Fruit fly (Drosophila melanogaster) whole organism, embryonic: ENCODE data around the gene rost.

Experiments
- C15 ChIP-seq: fragments of 200-800 bp; sonication (Bioruptor generic); IDR thresholded peaks from 3 replicates; pipeline ENCODE4 v1.3.6; 2022; ENCODE audit warnings: missing biosample characterization, missing genetic modification characterization
- CG1024 ChIP-seq: fragments of 200-800 bp; sonication (Bioruptor generic); IDR thresholded peaks from 2 replicates; pipeline ENCODE4 v1.3.6; 2022; ENCODE audit warnings: missing biosample characterization, missing genetic modification characterization
- CG10366 ChIP-seq: fragments of 200-800 bp; sonication (Bioruptor generic); IDR thresholded peaks from 2 replicates; pipeline ENCODE4 v1.3.6; 2022; ENCODE audit warnings: missing biosample characterization, missing genetic modification characterization
- CG14014 ChIP-seq: fragments of 200-800 bp; sonication (Bioruptor generic); IDR thresholded peaks from 2 replicates; pipeline ENCODE4 v1.3.6; 2022; ENCODE audit warnings: missing biosample characterization, missing genetic modification characterization
- CG15011 ChIP-seq: fragments of 200-800 bp; sonication (Bioruptor generic); optimal IDR thresholded peaks from 3 replicates; lab custom pipeline; 2018; ENCODE audit warnings: missing biosample characterization, mild to moderate bottlenecking, missing genetic modification characterization
- CG15479 ChIP-seq: fragments of 200-800 bp; sonication (Bioruptor generic); optimal IDR thresholded peaks from 3 replicates; lab custom pipeline; 2019; ENCODE audit warnings: missing biosample characterization, mild to moderate bottlenecking, missing genetic modification characterization, moderate library complexity
- CG17912 ChIP-seq: fragments of 200-800 bp; sonication (Bioruptor generic); optimal IDR thresholded peaks from 2 replicates; lab custom pipeline; 2018; ENCODE audit warnings: missing biosample characterization, mild to moderate bottlenecking, missing genetic modification characterization
- CG18619 ChIP-seq: fragments of 200-800 bp; sonication (Bioruptor generic); optimal IDR thresholded peaks from 3 replicates; lab custom pipeline; 2017; ENCODE audit warnings: missing biosample characterization, mild to moderate bottlenecking, missing genetic modification characterization
- CG30431 ChIP-seq: fragments of 200-800 bp; sonication (Bioruptor generic); optimal IDR thresholded peaks from 2 replicates; lab custom pipeline; 2017; ENCODE audit warnings: missing biosample characterization, missing genetic modification characterization
- CG31441 ChIP-seq: fragments of 200-800 bp; sonication (Bioruptor generic); IDR thresholded peaks from 2 replicates; pipeline ENCODE4 v1.3.6; 2022; ENCODE audit warnings: missing biosample characterization, missing genetic modification characterization
- CG33213 ChIP-seq: fragments of 200-800 bp; sonication (Bioruptor generic); optimal IDR thresholded peaks from 3 replicates; lab custom pipeline; 2016; ENCODE audit warnings: missing biosample characterization, missing genetic modification characterization
- CG4328 ChIP-seq: fragments of 200-800 bp; sonication (Bioruptor generic); optimal IDR thresholded peaks from 3 replicates; lab custom pipeline; 2017; ENCODE audit warnings: missing biosample characterization, missing genetic modification reagents, missing genetic modification characterization
- CG4360 ChIP-seq: fragments of 200-800 bp; sonication (Bioruptor generic); IDR thresholded peaks from 2 replicates; pipeline ENCODE4 v1.3.6; 2022; ENCODE audit warnings: missing biosample characterization, missing genetic modification characterization
- CG4404 ChIP-seq: fragments of 200-800 bp; sonication (Bioruptor generic); IDR thresholded peaks from 2 replicates; pipeline ENCODE4 v1.3.6; 2022; ENCODE audit warnings: missing biosample characterization, missing genetic modification characterization
- CG4820 ChIP-seq: fragments of 200-800 bp; sonication (Bioruptor generic); optimal IDR thresholded peaks from 3 replicates; lab custom pipeline; 2016; ENCODE audit warnings: missing biosample characterization, missing genetic modification characterization
- CG6791 ChIP-seq: fragments of 200-800 bp; sonication (Bioruptor generic); IDR thresholded peaks from 3 replicates; pipeline ENCODE4 v1.3.6; 2022; ENCODE audit warnings: missing biosample characterization, missing genetic modification characterization; ENCODE audit not compliant: partially characterized antibody
- CG6813 ChIP-seq: fragments of 200-800 bp; sonication (Bioruptor generic); optimal IDR thresholded peaks from 2 replicates; lab custom pipeline; 2017; ENCODE audit warnings: missing biosample characterization, missing genetic modification characterization, mild to moderate bottlenecking, moderate library complexity, missing genetic modification reagents
- CG7372 ChIP-seq: fragments of 200-800 bp; sonication (Bioruptor generic); IDR thresholded peaks from 2 replicates; pipeline ENCODE4 v1.3.6; 2022; ENCODE audit warnings: missing biosample characterization, missing genetic modification characterization
- CG8359 ChIP-seq: fragments of 200-800 bp; sonication (Bioruptor generic); optimal IDR thresholded peaks from 2 replicates; lab custom pipeline; 2017; ENCODE audit warnings: missing biosample characterization, mild to moderate bottlenecking, missing genetic modification characterization, borderline replicate concordance
- CG8765 ChIP-seq: fragments of 200-800 bp; sonication (Bioruptor generic); IDR thresholded peaks from 2 replicates; pipeline ENCODE4 v1.3.6; 2022; ENCODE audit warnings: missing biosample characterization, missing genetic modification characterization
- CG8944 ChIP-seq: fragments of 200-800 bp; sonication (Bioruptor generic); optimal IDR thresholded peaks from 3 replicates; lab custom pipeline; 2016; ENCODE audit warnings: missing biosample characterization, missing genetic modification characterization
- Dad ChIP-seq: fragments of 200-800 bp; sonication (Bioruptor generic); optimal IDR thresholded peaks from 3 replicates; lab custom pipeline; 2016; ENCODE audit warnings: missing biosample characterization, missing genetic modification characterization
- Dfd ChIP-seq, 2 experiments: fragments of >200 bp; optimal IDR thresholded peaks; 2 replicates each; lab custom pipeline; 2017; ENCODE audit warnings: missing biosample characterization in 2 of 2, missing genetic modification characterization in 2 of 2
- Dip2 ChIP-seq: fragments of 200-800 bp; sonication (Bioruptor generic); IDR thresholded peaks from 2 replicates; pipeline ENCODE4 v1.3.6; 2022; ENCODE audit warnings: missing biosample characterization, missing genetic modification characterization
- Ets97D ChIP-seq: fragments of 200-800 bp; sonication (Bioruptor generic); optimal IDR thresholded peaks from 3 replicates; lab custom pipeline; 2016; ENCODE audit warnings: missing biosample characterization, missing genetic modification characterization
- Gug ChIP-seq: fragments of 200-800 bp; sonication (Bioruptor generic); IDR thresholded peaks from 4 replicates; pipeline ENCODE4 v1.3.6; 2022; ENCODE audit warnings: missing biosample characterization, missing genetic modification characterization
- H15 ChIP-seq: fragments of 200-800 bp; sonication (Bioruptor generic); IDR thresholded peaks from 3 replicates; pipeline ENCODE4 v1.3.6; 2022; ENCODE audit warnings: missing biosample characterization, missing genetic modification characterization
- HLH4C ChIP-seq: fragments of 200-800 bp; sonication (Bioruptor generic); IDR thresholded peaks from 3 replicates; pipeline ENCODE4 v1.3.6; 2022; ENCODE audit warnings: missing biosample characterization, missing genetic modification characterization; ENCODE audit not compliant: partially characterized antibody
- Hmx ChIP-seq: fragments of 200-800 bp; sonication (Bioruptor generic); optimal IDR thresholded peaks from 2 replicates; lab custom pipeline; 2016; ENCODE audit warnings: missing biosample characterization, missing genetic modification characterization
- Myb ChIP-seq: fragments of 200-800 bp; sonication (Bioruptor generic); optimal IDR thresholded peaks from 2 replicates; lab custom pipeline; 2016; ENCODE audit warnings: missing biosample characterization, missing genetic modification characterization
- NFAT ChIP-seq: fragments of 200-800 bp; sonication (Bioruptor generic); IDR thresholded peaks from 2 replicates; pipeline ENCODE4 v1.3.6; 2022; ENCODE audit warnings: missing biosample characterization, missing genetic modification characterization
- NfI ChIP-seq: fragments of 200-800 bp; sonication (Bioruptor generic); optimal IDR thresholded peaks from 3 replicates; lab custom pipeline; 2018; ENCODE audit warnings: missing biosample characterization, mild to moderate bottlenecking, missing genetic modification characterization, moderate library complexity
- Opbp ChIP-seq: fragments of 200-800 bp; sonication (Bioruptor generic); IDR thresholded peaks from 3 replicates; pipeline ENCODE4 v1.3.6; 2022; ENCODE audit warnings: missing biosample characterization, missing genetic modification characterization; ENCODE audit not compliant: partially characterized antibody
- bowl ChIP-seq: fragments of 200-800 bp; sonication (Bioruptor generic); IDR thresholded peaks from 2 replicates; pipeline ENCODE4 v1.3.6; 2022; ENCODE audit warnings: missing biosample characterization, missing genetic modification characterization
- btn ChIP-seq: fragments of 200-800 bp; sonication (Bioruptor generic); optimal IDR thresholded peaks from 2 replicates; lab custom pipeline; 2016; ENCODE audit warnings: missing biosample characterization, missing genetic modification characterization
- dmrt11E ChIP-seq: fragments of 200-800 bp; sonication (Bioruptor generic); optimal IDR thresholded peaks from 3 replicates; lab custom pipeline; 2018; ENCODE audit warnings: missing biosample characterization, mild to moderate bottlenecking, missing genetic modification characterization, moderate library complexity
- fd64A ChIP-seq: fragments of 200-800 bp; sonication (Bioruptor generic); optimal IDR thresholded peaks from 3 replicates; lab custom pipeline; 2018; ENCODE audit warnings: missing biosample characterization, mild to moderate bottlenecking, missing genetic modification characterization
- fd96Cb ChIP-seq: fragments of 200-800 bp; sonication (Bioruptor generic); optimal IDR thresholded peaks from 2 replicates; lab custom pipeline; 2018; ENCODE audit warnings: missing biosample characterization, mild to moderate bottlenecking, missing genetic modification characterization, moderate library complexity
- fru ChIP-seq: fragments of >200 bp; optimal IDR thresholded peaks from 2 replicates; lab custom pipeline; 2017
- gt ChIP-seq: fragments of 200-800 bp; sonication (Bioruptor generic); IDR thresholded peaks from 2 replicates; pipeline ENCODE4 v1.3.6; 2022; ENCODE audit warnings: missing biosample characterization, missing genetic modification characterization
- h ChIP-seq: fragments of >200 bp; optimal IDR thresholded peaks from 2 replicates; lab custom pipeline; 2017
- hb ChIP-seq: fragments of 200-800 bp; sonication (Bioruptor generic); IDR thresholded peaks from 3 replicates; pipeline ENCODE4 v1.3.6; 2022; ENCODE audit warnings: missing biosample characterization, missing genetic modification characterization; ENCODE audit not compliant: partially characterized antibody
- lilli ChIP-seq: fragments of 200-800 bp; sonication (Bioruptor generic); optimal IDR thresholded peaks from 3 replicates; lab custom pipeline; 2016; ENCODE audit warnings: missing biosample characterization, missing genetic modification characterization
- nerfin-2 ChIP-seq: fragments of 200-800 bp; sonication (Bioruptor generic); IDR thresholded peaks from 2 replicates; pipeline ENCODE4 v1.3.6; 2022; ENCODE audit warnings: missing biosample characterization, missing genetic modification characterization; ENCODE audit not compliant: partially characterized antibody
- nom ChIP-seq: fragments of 200-800 bp; sonication (Bioruptor generic); optimal IDR thresholded peaks from 2 replicates; lab custom pipeline; 2017; ENCODE audit warnings: missing biosample characterization, missing genetic modification characterization, mild to moderate bottlenecking, moderate library complexity, missing genetic modification reagents
- oc ChIP-seq: fragments of 200-800 bp; sonication (Bioruptor generic); optimal IDR thresholded peaks from 2 replicates; lab custom pipeline; 2018; ENCODE audit warnings: missing biosample characterization, mild to moderate bottlenecking, missing genetic modification characterization, moderate library complexity
- pum ChIP-seq: fragments of 200-800 bp; sonication (Bioruptor generic); optimal IDR thresholded peaks from 2 replicates; lab custom pipeline; 2016; ENCODE audit warnings: missing biosample characterization, missing genetic modification characterization
- slp2 ChIP-seq: fragments of 200-800 bp; sonication (Bioruptor generic); optimal IDR thresholded peaks from 2 replicates; lab custom pipeline; 2016; ENCODE audit warnings: missing biosample characterization, missing genetic modification characterization
- sna ChIP-seq: fragments of 200-800 bp; sonication (Bioruptor generic); IDR thresholded peaks from 2 replicates; pipeline ENCODE4 v1.3.6; 2022; ENCODE audit warnings: missing biosample characterization, missing genetic modification characterization; ENCODE audit not compliant: partially characterized antibody
- sqz ChIP-seq: fragments of 200-800 bp; sonication (Bioruptor generic); optimal IDR thresholded peaks from 3 replicates; lab custom pipeline; 2018; ENCODE audit warnings: missing biosample characterization, mild to moderate bottlenecking, missing genetic modification characterization
- tgo ChIP-seq: fragments of 200-800 bp; sonication (Bioruptor generic); IDR thresholded peaks from 3 replicates; pipeline ENCODE4 v1.3.6; 2022; ENCODE audit warnings: missing biosample characterization, missing genetic modification characterization

The rost gene

dm6 chr2L:8958046-8958497 lies 31.3 kb downstream of the rost start (continued):
- peak; percentile 82 for TF ChIP-seq CG30431 (GFP tag; lab: Kevin White, UChicago)
- peak; percentile 80 for TF ChIP-seq CG31441 (GFP tag; lab: Robert Waterston, UW)
- peak; percentile 91 for TF ChIP-seq Gug
- peak; percentile 94 for TF ChIP-seq CG8765
- peak; percentile 97 for TF ChIP-seq bowl (GFP tag; lab: Robert Waterston, UW)
- peak; percentile 95 for TF ChIP-seq CG17912 (GFP tag; lab: Kevin White, UChicago)
- TF ChIP-seq nerfin-2 (GFP tag; lab: Robert Waterston, UW): no peak
- peak; percentile 87 for TF ChIP-seq CG6813 (GFP tag; lab: Kevin White, UChicago)
- TF ChIP-seq btn (GFP tag; lab: Kevin White, UChicago): peak; percentile 73
- TF ChIP-seq CG14014 (GFP tag; lab: Robert Waterston, UW): peak; percentile 96
- peak; percentile 91 for TF ChIP-seq CG7372 (GFP tag; lab: Robert Waterston, UW)
- TF ChIP-seq CG4360 (GFP tag; lab: Robert Waterston, UW): peak; percentile 84
- peak; percentile 47 for TF ChIP-seq sqz (GFP tag; lab: Kevin White, UChicago)
- no peak for TF ChIP-seq HLH4C (GFP tag; lab: Robert Waterston, UW)
- TF ChIP-seq hb (GFP tag; lab: Robert Waterston, UW): no peak
- TF ChIP-seq oc (tag; lab: Kevin White, UChicago): peak; percentile 93
- TF ChIP-seq nom (GFP tag; lab: Kevin White, UChicago): no peak
- peak; percentile 87 for TF ChIP-seq gt (GFP tag; lab: Robert Waterston, UW)
- TF ChIP-seq lilli: peak; percentile 95
- TF ChIP-seq Dad: peak; percentile 81
- peak; percentile 18; the same call in 1 of the 2 replicates for TF ChIP-seq sna (GFP tag; lab: Robert Waterston, UW)
- peak; percentile 68 for TF ChIP-seq CG8359
- peak; percentile 83 for TF ChIP-seq CG15011 (GFP tag; lab: Kevin White, UChicago)
- peak; percentile 93 for TF ChIP-seq pum (GFP tag; lab: Kevin White, UChicago)
- peak; percentile 91 for TF ChIP-seq C15 (GFP tag; lab: Robert Waterston, UW)
- peak; percentile 98 for TF ChIP-seq H15
- TF ChIP-seq CG4820: peak; percentile 88
- TF ChIP-seq Opbp (GFP tag; lab: Robert Waterston, UW): peak; percentile 100
- peak; percentile 95 for TF ChIP-seq fd96Cb (tag; lab: Kevin White, UChicago)
- peak; percentile 95 for TF ChIP-seq slp2
- peak; percentile 98 for TF ChIP-seq CG10366 (GFP tag; lab: Robert Waterston, UW)
- peak; percentile 66 for TF ChIP-seq CG4328 (GFP tag; lab: Kevin White, UChicago)
- peak; percentile 94 for TF ChIP-seq CG4404 (GFP tag; lab: Robert Waterston, UW)
- TF ChIP-seq Ets97D (GFP tag; lab: Kevin White, UChicago): peak; percentile 96
- peak; percentile 78 for TF ChIP-seq CG33213 (GFP tag; lab: Kevin White, UChicago)
- peak; percentile 90 for TF ChIP-seq NFAT
- 0 out of 2 replicates have a peak, but pooled peaks have one; percentile 22 for TF ChIP-seq Dip2 (GFP tag; lab: Robert Waterston, UW)
- no peak; the same call in 2 of the 3 replicates for TF ChIP-seq CG6791
- no peak for TF ChIP-seq h (lab: Kevin White, UChicago)
- peak; percentile 94 for TF ChIP-seq CG1024 (GFP tag; lab: Robert Waterston, UW)
- TF ChIP-seq CG18619 (GFP tag; lab: Kevin White, UChicago): peak; percentile 92
- peak; percentile 98 for TF ChIP-seq tgo (GFP tag; lab: Robert Waterston, UW)
- TF ChIP-seq fd64A (GFP tag; lab: Kevin White, UChicago): peak; percentile 42
- peak; percentile 81 for TF ChIP-seq Hmx (GFP tag; lab: Kevin White, UChicago)
- peak; percentile 83 for TF ChIP-seq CG8944
- peak; percentile 99 for TF ChIP-seq dmrt11E (tag; lab: Kevin White, UChicago)
- peak; percentile 93 for TF ChIP-seq NfI (GFP tag; lab: Kevin White, UChicago)
- peak; percentile 66 for TF ChIP-seq Myb (GFP tag; lab: Kevin White, UChicago)
- peak; percentile 3 for TF ChIP-seq CG15479 (GFP tag; lab: Kevin White, UChicago)
- TF ChIP-seq fru (lab: Kevin White, UChicago): no peak
- TF ChIP-seq Dfd (GFP tag; optimal IDR thresholded peaks at IDR 0.05; lab: Kevin White, UChicago): no peak
